Worm (Caenorhabditis elegans) whole organism, young adult: ENCODE measurements around the gene F14D2.11.
A peak's percentile ranks its signal among the peaks of the same experiment; 100 is the strongest.

Source experiments
- B0336.3 ChIP-seq: fragments of 200-800 bp; sonication (Bioruptor generic); IDR thresholded peaks from 2 replicates; pipeline ENCODE4 v1.3.6; 2022; ENCODE audit warnings: missing genetic modification characterization, missing compliant biosample characterization
- C06A6.2 ChIP-seq: fragments of 200-800 bp; sonication (Bioruptor generic); conservative IDR thresholded peaks from 2 replicates; pipeline ENCODE4 v1.3.6; 2022; ENCODE audit warnings: missing genetic modification characterization, missing compliant biosample characterization
- D2030.7 ChIP-seq: fragments of 200-800 bp; sonication (Bioruptor generic); IDR thresholded peaks from 2 replicates; pipeline ENCODE4 v1.3.6; 2022; ENCODE audit warnings: missing genetic modification reagents, missing genetic modification characterization, missing compliant biosample characterization
- F37B4.10 ChIP-seq: fragments of 200-800 bp; sonication (Bioruptor generic); IDR thresholded peaks from 2 replicates; pipeline ENCODE4 v1.3.6; 2022; ENCODE audit warnings: missing genetic modification characterization, missing compliant biosample characterization
- F49E8.2 ChIP-seq: sonication (generic microtip); optimal IDR thresholded peaks from 3 replicates; lab custom pipeline; 2017; ENCODE audit warnings: missing genetic modification characterization, mild to moderate bottlenecking, missing compliant biosample characterization, antibody characterized with exemption, moderate library complexity; ENCODE audit not compliant: insufficient read depth
- F57A8.1 ChIP-seq: fragments of 200-800 bp; sonication (Bioruptor generic); optimal IDR thresholded peaks from 2 replicates; lab custom pipeline; 2018; ENCODE audit warnings: mild to moderate bottlenecking, missing genetic modification characterization, moderate library complexity, missing compliant biosample characterization
- K11D2.4 ChIP-seq: fragments of 200-800 bp; sonication (Bioruptor generic); IDR thresholded peaks from 2 replicates; pipeline ENCODE4 v1.3.6; 2022; ENCODE audit warnings: missing genetic modification reagents, missing genetic modification characterization, missing compliant biosample characterization
- K12H6.12 ChIP-seq: fragments of 200-800 bp; sonication (Bioruptor generic); optimal IDR thresholded peaks from 2 replicates; lab custom pipeline; 2018; ENCODE audit warnings: mild to moderate bottlenecking, missing genetic modification characterization, missing compliant biosample characterization
- T07F8.4 ChIP-seq: sonication (generic microtip); optimal IDR thresholded peaks from 2 replicates; lab custom pipeline; 2016; ENCODE audit warnings: mild to moderate bottlenecking, missing genetic modification characterization, moderate library complexity, missing compliant biosample characterization
- T26A5.8 ChIP-seq: sonication (generic microtip); optimal IDR thresholded peaks from 2 replicates; lab custom pipeline; 2016; ENCODE audit warnings: missing genetic modification characterization, missing compliant biosample characterization
- Y53F4B.3 ChIP-seq: fragments of 200-800 bp; sonication (Bioruptor generic); IDR thresholded peaks from 2 replicates; pipeline ENCODE4 v1.3.6; 2022; ENCODE audit warnings: missing genetic modification reagents, missing genetic modification characterization, missing compliant biosample characterization
- Y53G8AR.9 ChIP-seq: fragments of 200-800 bp; sonication (Bioruptor generic); conservative IDR thresholded peaks from 2 replicates; pipeline ENCODE4 v1.3.6; 2022; ENCODE audit warnings: missing genetic modification reagents, missing genetic modification characterization, missing compliant biosample characterization
- Y79H2A.3 ChIP-seq: fragments of 200-800 bp; sonication (Bioruptor generic); conservative IDR thresholded peaks from 2 replicates; pipeline ENCODE4 v1.3.6; 2022; ENCODE audit warnings: missing genetic modification reagents, missing genetic modification characterization, missing compliant biosample characterization
- aptf-3 ChIP-seq: fragments of 200-800 bp; sonication (Bioruptor generic); IDR thresholded peaks from 2 replicates; pipeline ENCODE4 v1.3.6; 2022; ENCODE audit warnings: missing genetic modification characterization, missing compliant biosample characterization
- atf-7 ChIP-seq: sonication (generic microtip); optimal IDR thresholded peaks from 2 replicates; lab custom pipeline; 2017; ENCODE audit warnings: mild to moderate bottlenecking, missing genetic modification characterization, missing compliant biosample characterization
- athp-1 ChIP-seq: sonication (generic microtip); optimal IDR thresholded peaks from 2 replicates; lab custom pipeline; 2017; ENCODE audit warnings: mild to moderate bottlenecking, missing genetic modification characterization, missing compliant biosample characterization
- attf-3 ChIP-seq: fragments of 200-800 bp; sonication (Bioruptor generic); conservative IDR thresholded peaks from 2 replicates; pipeline ENCODE4 v1.3.6; 2022; ENCODE audit warnings: missing genetic modification reagents, missing genetic modification characterization, missing compliant biosample characterization
- ccch-3 ChIP-seq: fragments of 200-800 bp; sonication (Bioruptor generic); optimal IDR thresholded peaks from 2 replicates; lab custom pipeline; 2018; ENCODE audit warnings: mild to moderate bottlenecking, missing genetic modification characterization, missing compliant biosample characterization
- ceh-100 ChIP-seq: fragments of 200-800 bp; sonication (Bioruptor generic); IDR thresholded peaks from 2 replicates; pipeline ENCODE4 v1.3.6; 2022; ENCODE audit warnings: missing genetic modification reagents, missing genetic modification characterization, missing compliant biosample characterization
- ceh-91 ChIP-seq: fragments of 200-800 bp; sonication (Bioruptor generic); IDR thresholded peaks from 2 replicates; pipeline ENCODE4 v1.3.6; 2022; ENCODE audit warnings: missing genetic modification reagents, missing genetic modification characterization, missing compliant biosample characterization
- dox-1 ChIP-seq: fragments of 200-800 bp; sonication (Bioruptor generic); IDR thresholded peaks from 2 replicates; pipeline ENCODE4 v1.3.6; 2022; ENCODE audit warnings: missing genetic modification reagents, missing genetic modification characterization, missing compliant biosample characterization
- efl-1 ChIP-seq: fragments of 150-350 bp; optimal IDR thresholded peaks from 2 replicates; lab custom pipeline; 2014; ENCODE audit warnings: missing biosample characterization, missing genetic modification reagents, missing genetic modification characterization
- ekl-4 ChIP-seq: fragments of 200-800 bp; sonication (Bioruptor generic); IDR thresholded peaks from 2 replicates; pipeline ENCODE4 v1.3.6; 2022; ENCODE audit warnings: missing genetic modification reagents, missing genetic modification characterization, missing compliant biosample characterization
- hmg-1.2 ChIP-seq: fragments of 200-800 bp; sonication (Bioruptor generic); IDR thresholded peaks from 2 replicates; pipeline ENCODE4 v1.3.6; 2022; ENCODE audit warnings: missing genetic modification reagents, missing genetic modification characterization, missing compliant biosample characterization
- hrde-1 ChIP-seq: sonication (generic microtip); optimal IDR thresholded peaks from 2 replicates; lab custom pipeline; 2016; ENCODE audit warnings: missing genetic modification characterization, mild to moderate bottlenecking, missing compliant biosample characterization, moderate library complexity, missing genotype, missing genetic modification reagents, borderline replicate concordance
- hsf-1 ChIP-seq: fragments of 200-800 bp; sonication (Bioruptor generic); IDR thresholded peaks from 2 replicates; pipeline ENCODE4 v1.3.6; 2022; ENCODE audit warnings: missing genetic modification reagents, missing genetic modification characterization, missing compliant biosample characterization
- let-526 ChIP-seq: fragments of 200-800 bp; sonication (Bioruptor generic); IDR thresholded peaks from 2 replicates; pipeline ENCODE4 v1.3.6; 2022; ENCODE audit warnings: missing genetic modification reagents, missing genetic modification characterization, missing compliant biosample characterization
- lin-26 ChIP-seq: fragments of 200-800 bp; sonication (Bioruptor generic); IDR thresholded peaks from 2 replicates; pipeline ENCODE4 v1.3.6; 2022; ENCODE audit warnings: missing genetic modification reagents, missing genetic modification characterization, missing compliant biosample characterization
- lin-35 ChIP-seq, 3 experiments: fragments of 150-350 bp in 2 of 3; sonication (generic microtip) in 1 of 3; optimal IDR thresholded peaks; 2 replicates each; lab custom pipeline; 2014 to 2018; ENCODE audit warnings: missing biosample characterization in 3 of 3, missing genetic modification characterization in 3 of 3, missing genetic modification reagents in 3 of 3
- lsl-1 ChIP-seq: fragments of 200-800 bp; sonication (Bioruptor generic); optimal IDR thresholded peaks from 2 replicates; lab custom pipeline; 2018; ENCODE audit warnings: mild to moderate bottlenecking, missing genetic modification characterization, moderate library complexity, missing compliant biosample characterization
- madf-6 ChIP-seq: fragments of 200-800 bp; sonication (Bioruptor generic); IDR thresholded peaks from 2 replicates; pipeline ENCODE4 v1.3.6; 2022; ENCODE audit warnings: missing genetic modification reagents, missing genetic modification characterization, missing compliant biosample characterization
- madf-8 ChIP-seq: fragments of 200-800 bp; sonication (Bioruptor generic); conservative IDR thresholded peaks from 2 replicates; pipeline ENCODE4 v1.3.6; 2022; ENCODE audit warnings: missing genetic modification reagents, missing genetic modification characterization, missing compliant biosample characterization
- mcd-1 ChIP-seq: fragments of 200-800 bp; sonication (Bioruptor generic); IDR thresholded peaks from 2 replicates; pipeline ENCODE4 v1.3.6; 2022; ENCODE audit warnings: missing genetic modification reagents, missing genetic modification characterization, missing compliant biosample characterization
- mxl-1 ChIP-seq: sonication (generic microtip); optimal IDR thresholded peaks from 2 replicates; lab custom pipeline; 2016; ENCODE audit warnings: missing genetic modification characterization, missing compliant biosample characterization
- nfya-2 ChIP-seq: fragments of 200-800 bp; sonication (Bioruptor generic); IDR thresholded peaks from 2 replicates; pipeline ENCODE4 v1.3.6; 2022; ENCODE audit warnings: missing genetic modification reagents, missing genetic modification characterization, missing compliant biosample characterization
- nfyb-1 ChIP-seq: fragments of 200-800 bp; sonication (Bioruptor generic); IDR thresholded peaks from 2 replicates; pipeline ENCODE4 v1.3.6; 2022; ENCODE audit warnings: missing genetic modification reagents, missing genetic modification characterization, missing compliant biosample characterization
- nhr-179 ChIP-seq: sonication (generic microtip); optimal IDR thresholded peaks from 2 replicates; lab custom pipeline; 2016; ENCODE audit warnings: mild to moderate bottlenecking, missing genetic modification characterization, missing compliant biosample characterization
- rec-8 ChIP-seq, 2 experiments: sonication (generic microtip); optimal IDR thresholded peaks; 2 replicates each; lab custom pipeline; 2016; ENCODE audit warnings: mild to moderate bottlenecking in 2 of 2, missing genetic modification characterization in 2 of 2, missing genetic modification reagents in 2 of 2, missing genotype in 2 of 2, missing biosample characterization in 1 of 2, missing compliant biosample characterization in 1 of 2, moderate library complexity in 1 of 2
- snpc-1.1 ChIP-seq: sonication (generic microtip); optimal IDR thresholded peaks from 2 replicates; lab custom pipeline; 2017; ENCODE audit warnings: missing genetic modification characterization, mild to moderate bottlenecking, missing compliant biosample characterization, antibody characterized with exemption, moderate library complexity, missing genotype, missing genetic modification reagents; ENCODE audit not compliant: insufficient read depth
- tlf-1 ChIP-seq: fragments of 200-800 bp; sonication (Bioruptor generic); optimal IDR thresholded peaks from 2 replicates; lab custom pipeline; 2018; ENCODE audit warnings: mild to moderate bottlenecking, missing genetic modification characterization, missing compliant biosample characterization
- unc-130 ChIP-seq: sonication (generic microtip); optimal IDR thresholded peaks from 2 replicates; lab custom pipeline; 2016; ENCODE audit warnings: missing genetic modification reagents, missing genetic modification characterization, missing compliant biosample characterization
- zfh-2 ChIP-seq: fragments of 200-800 bp; sonication (Bioruptor generic); conservative IDR thresholded peaks from 2 replicates; pipeline ENCODE4 v1.3.6; 2022; ENCODE audit warnings: missing genetic modification reagents, missing genetic modification characterization, missing compliant biosample characterization
- ztf-18 ChIP-seq: sonication (generic microtip); optimal IDR thresholded peaks from 2 replicates; lab custom pipeline; 2016; ENCODE audit warnings: missing genotype, mild to moderate bottlenecking, missing genetic modification characterization, missing compliant biosample characterization
- ztf-22 ChIP-seq: fragments of 200-800 bp; sonication (Bioruptor generic); optimal IDR thresholded peaks from 2 replicates; lab custom pipeline; 2018; ENCODE audit warnings: mild to moderate bottlenecking, missing genetic modification characterization, moderate library complexity, missing compliant biosample characterization
- ztf-25 ChIP-seq: fragments of 200-800 bp; sonication (Bioruptor generic); IDR thresholded peaks from 2 replicates; pipeline ENCODE4 v1.3.6; 2022; ENCODE audit warnings: missing genetic modification reagents, missing genetic modification characterization, missing compliant biosample characterization
- ztf-6 ChIP-seq: fragments of 200-800 bp; sonication (Bioruptor generic); IDR thresholded peaks from 2 replicates; pipeline ENCODE4 v1.3.6; 2022; ENCODE audit warnings: missing genetic modification reagents, missing genetic modification characterization, missing compliant biosample characterization

F14D2.11 gene

DNA sequence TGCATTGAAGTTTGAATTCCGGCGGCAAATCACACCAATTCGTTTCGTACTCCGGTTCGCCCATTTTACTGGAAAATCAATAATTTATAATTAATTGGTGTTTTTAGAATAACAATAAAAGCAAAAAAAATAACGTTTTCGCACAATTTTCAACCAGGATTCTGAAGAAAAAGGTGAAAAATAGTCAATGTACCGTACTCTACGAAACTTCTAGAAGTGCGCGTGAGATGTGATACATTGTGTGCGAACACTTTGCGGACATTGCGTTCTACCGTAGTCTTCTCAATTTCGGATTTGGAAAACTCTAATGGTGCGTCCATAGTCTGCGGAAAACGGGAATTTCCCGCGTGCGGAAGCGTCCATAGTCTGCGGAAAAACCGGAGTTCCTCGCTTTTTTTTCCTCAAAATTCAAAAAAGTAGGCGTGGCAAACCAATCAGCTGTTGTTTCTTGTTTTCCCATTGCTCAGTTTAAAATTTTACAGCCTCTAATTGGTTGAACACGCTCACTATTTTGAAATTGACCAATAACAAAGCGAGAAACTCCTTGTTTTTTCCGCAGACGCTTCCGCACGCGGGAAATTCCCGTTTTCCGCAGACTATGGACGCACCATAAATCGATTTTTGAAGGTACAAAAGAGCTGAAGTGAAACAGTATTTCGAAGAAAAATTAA is 6.2 kb upstream of the F14D2.11 start, which contains the start of the genes F14D2.14 and bath-29 (continued):
- TF ChIP-seq madf-8 (GFP tag; lab: Robert Waterston, UW) (0 out of 2 replicates have a peak, but pooled peaks have one; percentile 45), nfyb-1 (peak; percentile 70; the same call in 1 of the 2 replicates), hsf-1 (GFP tag; lab: Robert Waterston, UW) (peak; percentile 90), unc-130 (GFP tag; lab: Kevin White, UChicago) (no peak), B0336.3 (no peak), efl-1 (GFP tag; lab: Kevin White, UChicago) (peak; percentile 0), aptf-3 (GFP tag; lab: Robert Waterston, UW) (no peak), F37B4.10 (GFP tag; lab: Robert Waterston, UW) (no peak), F57A8.1 (GFP tag; lab: Kevin White, UChicago) (no peak), mcd-1 (GFP tag; lab: Robert Waterston, UW) (0 out of 2 replicates have a peak, but pooled peaks have one; percentile 15), hmg-1.2 (GFP tag; lab: Robert Waterston, UW) (0 out of 2 replicates have a peak, but pooled peaks have one; percentile 5), ztf-18 (tag; lab: Kevin White, UChicago) (no peak), D2030.7 (GFP tag; lab: Robert Waterston, UW) (peak; percentile 51), lin-26 (GFP tag; lab: Robert Waterston, UW) (no peak), rec-8 (tag; optimal IDR thresholded peaks at IDR 0.05; lab: Kevin White, UChicago) (no peak), zfh-2 (GFP tag; lab: Robert Waterston, UW) (no peak), ceh-100 (GFP tag; lab: Robert Waterston, UW) (no peak), ztf-6 (no peak), T07F8.4 (tag; lab: Kevin White, UChicago) (no peak), dox-1 (peak; percentile 40; the same call in 1 of the 2 replicates), tlf-1 (GFP tag; lab: Kevin White, UChicago) (no peak), F49E8.2 (tag; lab: Kevin White, UChicago) (no peak), lsl-1 (GFP tag; lab: Kevin White, UChicago) (peak; percentile 71), let-526 (GFP tag; lab: Robert Waterston, UW) (no peak), Y53G8AR.9 (GFP tag; lab: Robert Waterston, UW) (no peak), atf-7 (no peak), hrde-1 (tag; lab: Kevin White, UChicago) (no peak), nhr-179 (tag; lab: Kevin White, UChicago) (no peak), attf-3 (GFP tag; lab: Robert Waterston, UW) (no peak), T26A5.8 (tag; lab: Kevin White, UChicago) (no peak), lin-35 (GFP tag; optimal IDR thresholded peaks at IDR 0.05; lab: Kevin White, UChicago) (no peak), ekl-4 (GFP tag; lab: Robert Waterston, UW) (0 out of 2 replicates have a peak, but pooled peaks have one; percentile 23), nfya-2 (GFP tag; lab: Robert Waterston, UW) (no peak)

DNA sequence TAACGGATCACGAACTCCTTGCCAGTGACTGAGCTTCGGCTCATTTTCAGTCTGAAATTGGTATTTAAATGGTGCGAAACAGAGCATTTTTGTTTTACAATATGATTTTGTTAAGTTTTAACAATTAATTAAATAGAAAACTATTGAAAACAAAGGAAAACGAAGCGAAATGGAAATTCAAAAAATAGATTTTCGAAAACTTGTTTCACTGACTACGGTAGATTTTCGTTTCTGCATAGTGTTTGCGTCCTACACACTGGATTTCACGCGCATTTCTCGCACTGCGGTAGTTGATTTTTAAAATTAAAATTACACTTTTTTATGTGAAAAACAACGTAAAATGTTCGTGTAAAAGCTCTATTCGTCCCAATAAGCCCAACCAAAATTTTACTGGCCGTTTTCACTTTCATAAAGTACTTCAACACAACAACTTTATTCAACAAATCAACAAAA is 4.5 kb upstream of the F14D2.11 start, which contains the start of gene bath-30:
TSS of gene bath-30 (minus strand) at position 51 of the 453 bp plus-strand sequence.
- TF ChIP-seq D2030.7 (GFP tag; lab: Robert Waterston, UW) (peak; percentile 40), K11D2.4 (no peak), C06A6.2 (GFP tag; lab: Robert Waterston, UW) (no peak), ztf-18 (tag; lab: Kevin White, UChicago) (no peak), mxl-1 (tag; lab: Kevin White, UChicago) (no peak), K12H6.12 (tag; lab: Kevin White, UChicago) (no peak), madf-6 (GFP tag; lab: Robert Waterston, UW) (peak; percentile 52), athp-1 (tag; lab: Kevin White, UChicago) (no peak), unc-130 (GFP tag; lab: Kevin White, UChicago) (no peak), ztf-25 (no peak), snpc-1.1 (peak; percentile 13), ekl-4 (GFP tag; lab: Robert Waterston, UW) (no peak), Y53F4B.3 (GFP tag; lab: Robert Waterston, UW) (no peak), lsl-1 (GFP tag; lab: Kevin White, UChicago) (peak; percentile 81), ceh-91 (GFP tag; lab: Robert Waterston, UW) (0 out of 2 replicates have a peak, but pooled peaks have one; percentile 24), F49E8.2 (tag; lab: Kevin White, UChicago) (peak; percentile 13), Y79H2A.3 (GFP tag; lab: Robert Waterston, UW) (no peak), ztf-22 (GFP tag; lab: Kevin White, UChicago) (no peak), ccch-3 (GFP tag; lab: Kevin White, UChicago) (no peak)
